Worm (Caenorhabditis elegans): Measurements from ENCODE around the gene F46B3.15.

Gene F46B3.15

DNA sequence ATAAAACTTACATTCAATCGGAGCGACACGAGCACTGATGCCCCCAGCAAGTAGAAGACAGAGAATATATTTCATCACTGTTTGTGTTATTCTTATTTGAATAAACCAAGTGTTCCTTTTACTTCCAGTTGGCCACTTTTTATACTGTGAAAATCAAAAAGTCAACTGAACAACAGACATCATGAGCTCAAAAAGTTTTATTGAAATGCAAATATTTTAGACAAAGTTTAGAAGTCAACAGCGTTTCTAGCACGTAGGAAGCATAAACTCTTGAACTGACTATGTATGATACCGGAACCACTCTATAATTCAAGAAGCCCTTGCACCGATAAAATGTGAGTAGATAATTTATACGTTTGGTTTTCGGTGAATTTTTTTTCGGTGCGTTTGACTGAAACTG lies 2.3 kb downstream of the F46B3.15 start, which contains the start of gene F46B3.14:
Gene F46B3.14, minus strand, starts transcription at position 101 of the 400 bp plus-strand sequence.
- TF ChIP-seq nhr-28 (tag; optimal IDR thresholded peaks at IDR 0.05) (no peak), spr-1 (tag; optimal IDR thresholded peaks at IDR 0.05) (no peak), pqm-1 (tag; optimal IDR thresholded peaks at IDR 0.05) (no peak)

DNA sequence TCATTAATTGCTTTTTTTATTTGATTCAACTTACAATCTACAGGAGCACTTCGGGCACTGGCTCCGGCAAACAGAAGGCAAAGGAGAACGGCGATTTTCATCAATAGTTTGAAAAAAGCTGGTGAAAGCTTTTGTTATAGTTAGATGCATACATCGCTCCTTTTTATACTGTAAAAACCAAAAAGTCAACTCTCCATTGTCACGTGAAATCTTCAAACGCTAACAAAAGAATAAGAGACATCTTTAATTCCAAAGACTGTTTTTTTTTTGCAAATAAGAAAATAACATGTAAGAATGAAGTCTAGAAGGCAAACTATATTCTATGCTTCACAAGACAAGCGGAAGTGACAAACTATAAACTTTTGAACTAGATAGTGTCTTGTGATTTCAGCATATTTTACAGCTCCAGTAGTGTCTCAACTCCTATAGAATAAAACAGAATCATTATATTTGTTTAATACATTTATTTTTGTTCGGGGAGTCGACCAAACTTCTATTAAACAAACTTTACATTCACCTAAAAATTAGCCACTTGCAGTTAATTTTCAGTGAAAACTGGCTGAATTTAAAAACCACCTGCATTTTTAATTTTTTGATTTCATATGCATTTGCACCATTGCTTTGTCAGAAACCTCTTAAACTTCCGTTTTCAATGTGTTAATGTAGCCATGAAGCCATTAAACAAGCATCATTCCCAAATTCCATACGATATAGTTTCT lies 7.3 kb downstream of the F46B3.15 start, which contains the start of the genes F46B3.9 and srz-18:
Gene F46B3.9, minus strand, starts transcription at position 101 of the 719 bp plus-strand sequence.
Gene srz-18, plus strand, starts transcription at position 669 of the 719 bp plus-strand sequence.
- no peak for TF ChIP-seq mep-1 (tag; optimal IDR thresholded peaks at IDR 0.05)
- peak; percentile 30 for TF ChIP-seq aha-1 (tag)
- TF ChIP-seq egl-27 (tag; optimal IDR thresholded peaks at IDR 0.05), result no peak
- no peak for TF ChIP-seq lir-3 (tag; optimal IDR thresholded peaks at IDR 0.05)

DNA sequence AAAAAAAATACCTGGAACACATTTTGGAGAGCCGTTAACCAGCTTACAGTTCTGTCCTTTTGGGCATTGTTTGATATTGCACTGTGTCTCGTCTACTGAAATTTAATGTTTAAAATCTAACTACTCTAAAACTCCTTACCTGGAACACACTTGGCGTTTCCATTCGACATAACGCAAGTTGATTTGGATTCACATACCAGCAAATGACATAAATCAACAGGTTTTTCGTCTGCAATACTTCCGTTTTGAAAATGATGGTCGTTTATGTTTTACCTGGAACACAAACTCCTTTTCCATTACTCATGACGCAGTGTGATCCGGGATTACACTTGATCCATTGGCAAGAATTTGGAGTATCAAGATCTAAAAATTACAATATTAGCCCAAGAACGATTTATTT lies 8.3 kb downstream of the F46B3.15 start:
- TF ChIP-seq lin-39 (tag; optimal IDR thresholded peaks at IDR 0.05) (no peak), unc-62 (GFP tag; optimal IDR thresholded peaks at IDR 0.05 in 1 of 2) (peak in 1 of 2 experiments; percentile 95), unc-62 (tag; optimal IDR thresholded peaks at IDR 0.05) (no peak)

DNA sequence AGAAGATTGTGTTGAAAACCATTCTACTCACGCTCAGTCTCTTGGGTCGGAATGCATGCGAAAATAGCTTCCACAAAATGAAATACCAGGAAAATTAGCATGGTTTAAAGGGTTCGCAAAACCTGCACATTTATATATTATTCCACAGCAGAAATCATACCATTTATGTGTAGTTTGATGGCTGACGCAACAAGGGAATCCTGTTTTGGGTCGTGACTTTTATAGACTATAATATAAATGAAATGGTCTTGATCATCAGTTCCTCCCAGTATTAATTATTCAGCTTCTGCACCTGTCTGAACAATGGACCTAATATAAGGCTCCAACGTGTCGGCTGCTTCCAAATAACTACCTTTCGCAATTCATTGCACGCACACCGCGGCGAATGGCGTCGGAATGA lies 10.5 kb downstream of the F46B3.15 start, which contains the start of gene F46B3.8:
Gene F46B3.8, minus strand, starts transcription at position 101 of the 400 bp plus-strand sequence.
- TF ChIP-seq hlh-11 (tag; optimal IDR thresholded peaks at IDR 0.05) (no peak), aha-1 (tag) (no peak), ceh-44 (GFP tag; IDR thresholded peaks at IDR 0.05) (no peak), F26F4.8 (GFP tag; conservative IDR thresholded peaks at IDR 0.05) (no peak), ceh-32 (tag; optimal IDR thresholded peaks at IDR 0.05; ENCODE audit: poor library complexity) (no peak), nhr-111 (GFP tag; optimal IDR thresholded peaks at IDR 0.05) (no peak), nhr-102 (tag; optimal IDR thresholded peaks at IDR 0.05) (no peak), dpl-1 (GFP tag; optimal IDR thresholded peaks at IDR 0.05) (no peak), Y75B8A.6 (GFP tag; IDR thresholded peaks at IDR 0.05) (no peak), spr-1 (tag; optimal IDR thresholded peaks at IDR 0.05) (no peak), Y5F2A.4 (GFP tag; optimal IDR thresholded peaks at IDR 0.05) (no peak), sdz-12 (GFP tag; optimal IDR thresholded peaks at IDR 0.05) (no peak), dve-1 (tag; optimal IDR thresholded peaks at IDR 0.05; ENCODE audit: insufficient read depth) (no peak), nhr-28 (tag; optimal IDR thresholded peaks at IDR 0.05) (no peak), daf-19 (GFP tag; conservative IDR thresholded peaks at IDR 0.05) (no peak), nhr-11 (tag; optimal IDR thresholded peaks at IDR 0.05) (no peak), cey-2 (tag; optimal IDR thresholded peaks at IDR 0.05; ENCODE audit: borderline replicate concordance, insufficient read depth) (no peak)

DNA sequence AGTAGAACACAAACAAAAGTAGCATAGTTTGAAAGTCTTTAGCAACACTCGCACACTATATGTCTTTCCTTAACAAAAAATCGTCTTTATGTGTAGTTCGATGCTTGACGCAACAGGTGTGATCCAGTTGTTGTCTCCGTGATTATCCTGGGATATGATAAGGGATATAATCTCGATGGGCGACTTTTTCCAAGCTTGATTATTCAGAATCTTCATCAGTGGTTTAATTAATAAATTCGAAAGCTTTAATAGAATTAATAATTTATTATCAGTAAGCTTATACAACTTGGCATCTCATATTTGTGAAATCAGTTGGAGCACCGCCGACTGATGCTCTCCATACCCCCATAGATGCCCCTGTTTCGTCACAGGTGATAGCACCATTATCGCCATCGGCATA lies 14.9 kb downstream of the F46B3.15 start, which contains the start of gene F46B3.7:
Gene F46B3.7, minus strand, starts transcription at position 101 of the 400 bp plus-strand sequence.
- TF ChIP-seq mep-1 (tag; optimal IDR thresholded peaks at IDR 0.05), result no peak
- TF ChIP-seq snpc-1.2 (GFP tag; IDR thresholded peaks at IDR 0.05), result no peak
- TF ChIP-seq egl-27 (tag; optimal IDR thresholded peaks at IDR 0.05), result no peak
- no peak for TF ChIP-seq F10B5.3 (tag; optimal IDR thresholded peaks at IDR 0.05)
- no peak for TF ChIP-seq dmd-8 (GFP tag; IDR thresholded peaks at IDR 0.05)
- TF ChIP-seq D1046.2 (GFP tag; IDR thresholded peaks at IDR 0.05), result no peak
- TF ChIP-seq ceh-44 (GFP tag; IDR thresholded peaks at IDR 0.05), result no peak
- no peak for TF ChIP-seq daf-19 (GFP tag; conservative IDR thresholded peaks at IDR 0.05)
- no peak for TF ChIP-seq lin-1 (GFP tag; IDR thresholded peaks at IDR 0.05)
- TF ChIP-seq Y5F2A.4 (GFP tag; optimal IDR thresholded peaks at IDR 0.05), result no peak
- TF ChIP-seq nhr-237 (tag; optimal IDR thresholded peaks at IDR 0.05), result no peak
- no peak for TF ChIP-seq pqm-1 (tag; optimal IDR thresholded peaks at IDR 0.05)
- no peak for TF ChIP-seq lir-3 (tag; optimal IDR thresholded peaks at IDR 0.05)
- no peak for TF ChIP-seq fkh-10 (GFP tag; optimal IDR thresholded peaks at IDR 0.05)
- TF ChIP-seq lin-29 (GFP tag; IDR thresholded peaks at IDR 0.05), result no peak
- TF ChIP-seq ceh-20 (GFP tag; IDR thresholded peaks at IDR 0.05), result no peak
- no peak for TF ChIP-seq ztf-11 (tag; optimal IDR thresholded peaks at IDR 0.05)
- no peak for TF ChIP-seq ZK546.5 (tag; optimal IDR thresholded peaks at IDR 0.05)
- TF ChIP-seq spr-3 (GFP tag; optimal IDR thresholded peaks at IDR 0.05), result no peak
